Fruit fly (Drosophila melanogaster) whole organism, prepupa: ENCODE data around the gene Gnpnat.

ENCODE experiments used
- CG10631 ChIP-seq: fragments of 200-800 bp; sonication (Bioruptor generic); optimal IDR thresholded peaks from 2 replicates; lab custom pipeline; 2016; ENCODE audit warnings: missing biosample characterization, missing genetic modification characterization
- CG16779 ChIP-seq: fragments of 200-800 bp; sonication (Bioruptor generic); optimal IDR thresholded peaks from 3 replicates; lab custom pipeline; 2017; ENCODE audit warnings: missing biosample characterization, mild to moderate bottlenecking, missing genetic modification characterization
- CG32006 ChIP-seq: fragments of 200-800 bp; sonication (Bioruptor generic); optimal IDR thresholded peaks from 3 replicates; lab custom pipeline; 2017; ENCODE audit warnings: missing biosample characterization, mild to moderate bottlenecking, missing genetic modification characterization
- CG6276 ChIP-seq: fragments of 200-800 bp; sonication (Bioruptor generic); optimal IDR thresholded peaks from 2 replicates; lab custom pipeline; 2017; ENCODE audit warnings: missing biosample characterization, mild to moderate bottlenecking, missing genetic modification characterization
- CG8319 ChIP-seq: fragments of 200-800 bp; sonication (Bioruptor generic); optimal IDR thresholded peaks from 3 replicates; lab custom pipeline; 2016; ENCODE audit warnings: missing biosample characterization, missing genetic modification characterization
- Ets96B ChIP-seq: fragments of 200-800 bp; optimal IDR thresholded peaks from 2 replicates; lab custom pipeline; 2019; ENCODE audit warnings: missing biosample characterization, mild to moderate bottlenecking, missing genetic modification characterization, moderate library complexity
- cyc ChIP-seq: fragments of 200-800 bp; sonication (Bioruptor generic); optimal IDR thresholded peaks from 3 replicates; lab custom pipeline; 2016; ENCODE audit warnings: missing biosample characterization, missing genetic modification characterization
- dac ChIP-seq: fragments of 200-800 bp; sonication (Bioruptor generic); optimal IDR thresholded peaks from 2 replicates; lab custom pipeline; 2017; ENCODE audit warnings: missing biosample characterization, mild to moderate bottlenecking, missing genetic modification characterization
- dsx ChIP-seq: fragments of 200-800 bp; optimal IDR thresholded peaks from 3 replicates; lab custom pipeline; 2019; ENCODE audit warnings: missing biosample characterization, mild to moderate bottlenecking, missing genetic modification characterization, moderate library complexity; ENCODE audit not compliant: poor library complexity, severe bottlenecking
- fd59A ChIP-seq: fragments of 200-800 bp; sonication (Bioruptor generic); optimal IDR thresholded peaks from 2 replicates; lab custom pipeline; 2017; ENCODE audit warnings: missing biosample characterization, mild to moderate bottlenecking, missing genetic modification characterization, missing genetic modification reagents
- lz ChIP-seq: fragments of 200-800 bp; sonication (Bioruptor generic); optimal IDR thresholded peaks from 3 replicates; lab custom pipeline; 2016; ENCODE audit warnings: missing biosample characterization, missing genetic modification characterization
- vri ChIP-seq: fragments of 200-800 bp; sonication (Bioruptor generic); optimal IDR thresholded peaks from 3 replicates; lab custom pipeline; 2016; ENCODE audit warnings: missing biosample characterization, mild to moderate bottlenecking, missing genetic modification characterization

- TF ChIP-seq CG16779 (no peak), CG32006 (GFP tag; lab: Kevin White, UChicago) (no peak), dsx (GFP tag; lab: Kevin White, UChicago) (peak; percentile 100), CG8319 (GFP tag; lab: Kevin White, UChicago) (no peak), CG10631 (GFP tag; lab: Kevin White, UChicago) (no peak), cyc (GFP tag; lab: Kevin White, UChicago) (no peak), lz (no peak), CG6276 (GFP tag; lab: Kevin White, UChicago) (no peak), fd59A (GFP tag; lab: Kevin White, UChicago) (no peak), Ets96B (no peak), vri (GFP tag; lab: Kevin White, UChicago) (no peak), dac (no peak)
Measured at dm6 chr3R:29690960-29691527, 47.0 kb upstream of the Gnpnat start.
